Worm (Caenorhabditis elegans): ENCODE measurements around the gene F43G6.8.

Gene F43G6.8

ce11 chrII:11811241-11811640 lies 2.7 kb downstream of the F43G6.8 start:
- TF ChIP-seq mdl-1 (tag; optimal IDR thresholded peaks at IDR 0.05) (no peak), mml-1 (tag; optimal IDR thresholded peaks at IDR 0.05) (no peak), nfya-1 (tag; optimal IDR thresholded peaks at IDR 0.05; ENCODE audit: insufficient read depth) (no peak), ama-1 (optimal IDR thresholded peaks at IDR 0.05) (no peak), aly-2 (tag; optimal IDR thresholded peaks at IDR 0.05) (no peak), fos-1 (tag; optimal IDR thresholded peaks at IDR 0.05) (no peak), fkh-2 (tag; optimal IDR thresholded peaks at IDR 0.05) (no peak), nhr-76 (tag; optimal IDR thresholded peaks at IDR 0.05) (no peak), ceh-82 (tag; optimal IDR thresholded peaks at IDR 0.05) (no peak), nhr-67 (tag; optimal IDR thresholded peaks at IDR 0.05) (no peak), ceh-16 (tag; optimal IDR thresholded peaks at IDR 0.05) (no peak)

- TF ChIP-seq nhr-43 (tag; optimal IDR thresholded peaks at IDR 0.05; ENCODE audit: poor library complexity, severe bottlenecking) (no peak), unc-39 (tag; optimal IDR thresholded peaks at IDR 0.05) (no peak), lsy-12 (tag; optimal IDR thresholded peaks at IDR 0.05) (no peak), daf-12 (tag; optimal IDR thresholded peaks at IDR 0.05) (no peak), ztf-4 (tag; optimal IDR thresholded peaks at IDR 0.05) (no peak), nhr-237 (tag; optimal IDR thresholded peaks at IDR 0.05) (no peak), ZK546.5 (tag; optimal IDR thresholded peaks at IDR 0.05) (no peak), nhr-23 (tag; optimal IDR thresholded peaks at IDR 0.05) (no peak), nhr-67 (tag; optimal IDR thresholded peaks at IDR 0.05) (no peak), jun-1 (tag; optimal IDR thresholded peaks at IDR 0.05) (no peak)
Measured at ce11 chrII:11810436-11810835, 3.5 kb downstream of the F43G6.8 start, which contains the start of gene F43G6.7. Gene F43G6.7, plus strand, starts transcription at chrII:11810790.

- TF ChIP-seq jun-1 (tag; optimal IDR thresholded peaks at IDR 0.05) (no peak), aly-2 (tag; optimal IDR thresholded peaks at IDR 0.05) (no peak), nfya-1 (tag; optimal IDR thresholded peaks at IDR 0.05; ENCODE audit: insufficient read depth) (no peak), nhr-76 (tag; optimal IDR thresholded peaks at IDR 0.05) (no peak)
Measured at ce11 chrII:11808979-11809378, 4.9 kb downstream of the F43G6.8 start, which contains the start of gene F43G6.10. Gene F43G6.10, plus strand, starts transcription at chrII:11809349.

ce11 chrII:11806256-11806655 lies 7.6 kb downstream of the F43G6.8 start, which contains the start of gene jmjd-1.1:
Gene jmjd-1.1, plus strand, starts transcription at chrII:11806556.
- no peak for TF ChIP-seq ceh-82 (tag; optimal IDR thresholded peaks at IDR 0.05)
- no peak for TF ChIP-seq nhr-12 (tag; optimal IDR thresholded peaks at IDR 0.05)
- no peak for TF ChIP-seq ztf-11 (tag; optimal IDR thresholded peaks at IDR 0.05)
- no peak for TF ChIP-seq pha-4 (tag; optimal IDR thresholded peaks at IDR 0.05)
- no peak for TF ChIP-seq daf-12 (tag; optimal IDR thresholded peaks at IDR 0.05)
- TF ChIP-seq ceh-9 (tag; optimal IDR thresholded peaks at IDR 0.05), result no peak
- TF ChIP-seq snpc-4 (tag; optimal IDR thresholded peaks at IDR 0.05), result no peak
- no peak for TF ChIP-seq R02D3.7 (tag; optimal IDR thresholded peaks at IDR 0.05)
- TF ChIP-seq fos-1 (tag; optimal IDR thresholded peaks at IDR 0.05), result no peak
- no peak for TF ChIP-seq aly-2 (tag; optimal IDR thresholded peaks at IDR 0.05)

ce11 chrII:11802451-11802850 lies 11.4 kb downstream of the F43G6.8 start, which contains the start of gene F43G6.17:
Gene F43G6.17, plus strand, starts transcription at chrII:11802751.
- TF ChIP-seq nhr-67 (tag; optimal IDR thresholded peaks at IDR 0.05), result no peak
- no peak for TF ChIP-seq nfya-1 (tag; optimal IDR thresholded peaks at IDR 0.05; ENCODE audit: insufficient read depth)
- TF ChIP-seq R02D3.7 (tag; optimal IDR thresholded peaks at IDR 0.05), result no peak
- no peak for TF ChIP-seq nhr-11 (tag; optimal IDR thresholded peaks at IDR 0.05)
- TF ChIP-seq nhr-23 (tag; optimal IDR thresholded peaks at IDR 0.05), result no peak
- TF ChIP-seq fos-1 (tag; optimal IDR thresholded peaks at IDR 0.05), result no peak
- no peak for TF ChIP-seq nhr-77 (tag; optimal IDR thresholded peaks at IDR 0.05)
- TF ChIP-seq ama-1 (optimal IDR thresholded peaks at IDR 0.05), result no peak
- TF ChIP-seq tbx-2 (tag; optimal IDR thresholded peaks at IDR 0.05), result no peak
- no peak for TF ChIP-seq ztf-11 (tag; optimal IDR thresholded peaks at IDR 0.05)
- no peak for TF ChIP-seq ZK546.5 (tag; optimal IDR thresholded peaks at IDR 0.05)
- no peak for TF ChIP-seq nhr-43 (tag; optimal IDR thresholded peaks at IDR 0.05; ENCODE audit: poor library complexity, severe bottlenecking)
- TF ChIP-seq nhr-76 (tag; optimal IDR thresholded peaks at IDR 0.05), result no peak
- TF ChIP-seq nhr-25 (tag; optimal IDR thresholded peaks at IDR 0.05), result no peak
- no peak for TF ChIP-seq nhr-237 (tag; optimal IDR thresholded peaks at IDR 0.05)
- TF ChIP-seq lsy-12 (tag; optimal IDR thresholded peaks at IDR 0.05), result no peak
- TF ChIP-seq lin-39 (tag; optimal IDR thresholded peaks at IDR 0.05), result no peak
- no peak for TF ChIP-seq snpc-4 (tag; optimal IDR thresholded peaks at IDR 0.05)

- TF ChIP-seq ZK546.5 (tag; optimal IDR thresholded peaks at IDR 0.05) (no peak), ceh-9 (tag; optimal IDR thresholded peaks at IDR 0.05) (no peak), nhr-23 (tag; optimal IDR thresholded peaks at IDR 0.05) (no peak), nhr-11 (tag; optimal IDR thresholded peaks at IDR 0.05) (no peak), unc-39 (tag; optimal IDR thresholded peaks at IDR 0.05) (no peak), ceh-16 (tag; optimal IDR thresholded peaks at IDR 0.05) (no peak), elt-3 (tag; optimal IDR thresholded peaks at IDR 0.05) (no peak), fkh-2 (tag; optimal IDR thresholded peaks at IDR 0.05) (no peak), aly-2 (tag; optimal IDR thresholded peaks at IDR 0.05) (no peak), pqm-1 (tag; optimal IDR thresholded peaks at IDR 0.05) (no peak), lsy-12 (tag; optimal IDR thresholded peaks at IDR 0.05) (no peak)
Measured at ce11 chrII:11798737-11799136, 15.2 kb downstream of the F43G6.8 start, which contains the start of gene hda-5. Gene hda-5, plus strand, starts transcription at chrII:11799037.
